Worm (Caenorhabditis elegans): ENCODE data around the gene gut-2.

ce11 chrV:13453334-13453733 is 44.2 kb upstream of the gut-2 start, which contains the start of gene lurp-2:
- TF ChIP-seq ama-1 (optimal IDR thresholded peaks at IDR 0.05) (no peak), tbx-37 (GFP tag; conservative IDR thresholded peaks at IDR 0.05) (no peak), ets-7 (tag; optimal IDR thresholded peaks at IDR 0.05) (no peak), ceh-13 (GFP tag; optimal IDR thresholded peaks at IDR 0.05) (no peak), aly-1 (tag; optimal IDR thresholded peaks at IDR 0.05) (no peak), tbx-11 (GFP tag; IDR thresholded peaks at IDR 0.05) (no peak)

Data from whole organism, early embryonic.